Worm (Caenorhabditis elegans) whole organism, L1 larva: ENCODE measurements around the gene nhr-96.

Experiments used
- C04F5.9 ChIP-seq: sonication (generic microtip); optimal IDR thresholded peaks from 2 replicates; lab custom pipeline; 2016; ENCODE audit warnings: missing genetic modification characterization, missing compliant biosample characterization
- C16A3.4 ChIP-seq: fragments of 150-350 bp; optimal IDR thresholded peaks from 2 replicates; lab custom pipeline; 2014; ENCODE audit warnings: missing biosample characterization, missing genetic modification characterization
- C34B4.2 ChIP-seq: sonication (generic microtip); optimal IDR thresholded peaks from 2 replicates; lab custom pipeline; 2017; ENCODE audit warnings: mild to moderate bottlenecking, missing genetic modification characterization, missing compliant biosample characterization
- aha-1 ChIP-seq: fragments of 150-350 bp; optimal IDR thresholded peaks from 2 replicates; lab custom pipeline; 2014; ENCODE audit warnings: missing biosample characterization, missing genetic modification characterization
- alr-1 ChIP-seq: fragments of 200-800 bp; sonication (Bioruptor generic); optimal IDR thresholded peaks from 2 replicates; lab custom pipeline; 2018; ENCODE audit warnings: borderline replicate concordance, mild to moderate bottlenecking, missing genetic modification characterization, missing compliant biosample characterization
- aly-2 ChIP-seq: fragments of 150-350 bp; optimal IDR thresholded peaks from 2 replicates; lab custom pipeline; 2014; ENCODE audit warnings: missing biosample characterization, missing genetic modification characterization
- blmp-1 ChIP-seq: fragments of 150-350 bp; optimal IDR thresholded peaks from 2 replicates; lab custom pipeline; 2014; ENCODE audit warnings: missing biosample characterization, missing genetic modification characterization
- ceh-63 ChIP-seq: fragments of 200-800 bp; sonication (Bioruptor generic); optimal IDR thresholded peaks from 2 replicates; lab custom pipeline; 2018; ENCODE audit warnings: mild to moderate bottlenecking, missing genetic modification characterization, missing compliant biosample characterization
- ceh-8 ChIP-seq: fragments of 200-800 bp; sonication (Bioruptor generic); optimal IDR thresholded peaks from 2 replicates; lab custom pipeline; 2018; ENCODE audit warnings: mild to moderate bottlenecking, missing genetic modification characterization, moderate library complexity, missing compliant biosample characterization
- ceh-82 ChIP-seq, 3 experiments: fragments of 150-350 bp in 1 of 3; sonication (generic microtip) in 2 of 3; optimal IDR thresholded peaks; 2 replicates each; lab custom pipeline; 2014 to 2017; ENCODE audit warnings: missing biosample characterization in 3 of 3, missing genetic modification characterization in 3 of 3
- ces-1 ChIP-seq: fragments of 150-350 bp; optimal IDR thresholded peaks from 2 replicates; lab custom pipeline; 2014; ENCODE audit warnings: missing biosample characterization, missing genetic modification reagents, missing genetic modification characterization
- dpl-1 ChIP-seq, 3 experiments: fragments of 150-350 bp in 2 of 3; sonication (generic microtip) in 1 of 3; optimal IDR thresholded peaks; 2 replicates each; lab custom pipeline; 2014 to 2017; ENCODE audit warnings: missing biosample characterization in 3 of 3, missing genetic modification characterization in 3 of 3, missing genetic modification reagents in 3 of 3
- dsc-1 ChIP-seq: sonication (generic microtip); optimal IDR thresholded peaks from 2 replicates; lab custom pipeline; 2016; ENCODE audit warnings: mild to moderate bottlenecking, missing genetic modification characterization, missing compliant biosample characterization
- elt-2 ChIP-seq: sonication (generic microtip); optimal IDR thresholded peaks from 2 replicates; lab custom pipeline; 2016; ENCODE audit warnings: missing genetic modification characterization, mild to moderate bottlenecking, inconsistent platforms, missing compliant biosample characterization, missing genetic modification reagents
- elt-3 ChIP-seq, 6 experiments: fragments of 150-350 bp in 1 of 6; sonication (generic microtip); optimal IDR thresholded peaks; 2 replicates each; lab custom pipeline; 2017 to 2018; ENCODE audit warnings: missing biosample characterization in 6 of 6, missing genetic modification characterization in 6 of 6, inconsistent platforms in 1 of 6
- fkh-10 ChIP-seq: sonication (generic microtip); optimal IDR thresholded peaks from 2 replicates; lab custom pipeline; 2017; ENCODE audit warnings: missing biosample characterization, missing genetic modification reagents, missing genetic modification characterization
- fkh-4 ChIP-seq: sonication (generic microtip); optimal IDR thresholded peaks from 2 replicates; lab custom pipeline; 2016; ENCODE audit warnings: missing compliant biosample characterization, missing genetic modification characterization, borderline replicate concordance
- fos-1 ChIP-seq: fragments of 150-350 bp; optimal IDR thresholded peaks from 2 replicates; lab custom pipeline; 2014; ENCODE audit warnings: missing biosample characterization, missing genetic modification characterization
- grh-1 ChIP-seq: fragments of 200-800 bp; sonication (Bioruptor generic); IDR thresholded peaks from 2 replicates; pipeline ENCODE4 v1.3.6; 2022; ENCODE audit warnings: missing genetic modification reagents, missing genetic modification characterization, missing compliant biosample characterization
- hlh-4 ChIP-seq: sonication (generic microtip); optimal IDR thresholded peaks from 2 replicates; lab custom pipeline; 2016; ENCODE audit warnings: mild to moderate bottlenecking, missing genetic modification characterization, missing compliant biosample characterization
- hpl-2 ChIP-seq: fragments of 150-350 bp; optimal IDR thresholded peaks from 2 replicates; lab custom pipeline; 2014; ENCODE audit warnings: missing biosample characterization, missing genetic modification reagents, missing genetic modification characterization
- irx-1 ChIP-seq: sonication (generic microtip); optimal IDR thresholded peaks from 2 replicates; lab custom pipeline; 2016; ENCODE audit warnings: missing genetic modification characterization, missing compliant biosample characterization
- lin-13 ChIP-seq: fragments of 150-350 bp; optimal IDR thresholded peaks from 2 replicates; lab custom pipeline; 2014; ENCODE audit warnings: missing biosample characterization, missing genetic modification reagents, missing genetic modification characterization
- lin-14 ChIP-seq: fragments of 200-800 bp; sonication (Bioruptor generic); optimal IDR thresholded peaks from 2 replicates; lab custom pipeline; 2018; ENCODE audit warnings: mild to moderate bottlenecking, missing genetic modification characterization, moderate library complexity, missing compliant biosample characterization
- lin-35 ChIP-seq, 2 experiments: fragments of 150-350 bp; optimal IDR thresholded peaks; 2 replicates each; lab custom pipeline; 2014; ENCODE audit warnings: missing biosample characterization in 2 of 2, missing genetic modification characterization in 2 of 2, missing genetic modification reagents in 2 of 2
- mef-2 ChIP-seq: fragments of 150-350 bp; optimal IDR thresholded peaks from 2 replicates; lab custom pipeline; 2014; ENCODE audit warnings: missing biosample characterization, missing genetic modification characterization
- nhr-20 ChIP-seq: sonication (generic microtip); optimal IDR thresholded peaks from 2 replicates; lab custom pipeline; 2016; ENCODE audit warnings: mild to moderate bottlenecking, missing genetic modification characterization, missing compliant biosample characterization
- nhr-28 ChIP-seq: fragments of 150-350 bp; optimal IDR thresholded peaks from 2 replicates; lab custom pipeline; 2014; ENCODE audit warnings: missing biosample characterization, missing genetic modification characterization
- nhr-47 ChIP-seq: sonication (generic microtip); optimal IDR thresholded peaks from 2 replicates; lab custom pipeline; 2016; ENCODE audit warnings: mild to moderate bottlenecking, missing genetic modification characterization, moderate library complexity, missing compliant biosample characterization
- nhr-71 ChIP-seq: sonication (generic microtip); optimal IDR thresholded peaks from 2 replicates; lab custom pipeline; 2016; ENCODE audit warnings: mild to moderate bottlenecking, missing genetic modification characterization, moderate library complexity, missing compliant biosample characterization
- nhr-76 ChIP-seq: sonication (generic microtip); optimal IDR thresholded peaks from 2 replicates; lab custom pipeline; 2017; ENCODE audit warnings: missing biosample characterization, missing genetic modification characterization
- nhr-77 ChIP-seq: fragments of 150-350 bp; optimal IDR thresholded peaks from 2 replicates; lab custom pipeline; 2014; ENCODE audit warnings: missing biosample characterization, missing genetic modification characterization
- nhr-84 ChIP-seq: sonication (generic microtip); optimal IDR thresholded peaks from 2 replicates; lab custom pipeline; 2017; ENCODE audit warnings: missing biosample characterization, missing genetic modification characterization
- nhr-85 ChIP-seq: sonication (generic microtip); peaks from one replicate; lab custom pipeline; 2016; ENCODE audit warnings: missing genetic modification characterization, inconsistent platforms, missing compliant biosample characterization
- nhr-90 ChIP-seq: sonication (generic microtip); optimal IDR thresholded peaks from 2 replicates; lab custom pipeline; 2016; ENCODE audit warnings: mild to moderate bottlenecking, missing genetic modification characterization, missing compliant biosample characterization; ENCODE audit not compliant: poor library complexity
- pqm-1 ChIP-seq: sonication (generic microtip); optimal IDR thresholded peaks from 3 replicates; lab custom pipeline; 2017; ENCODE audit warnings: missing biosample characterization, missing genetic modification characterization
- snpc-4 ChIP-seq: fragments of 150-350 bp; optimal IDR thresholded peaks from 2 replicates; lab custom pipeline; 2014; ENCODE audit warnings: missing biosample characterization, missing genetic modification characterization
- snu-23 ChIP-seq: sonication (generic microtip); optimal IDR thresholded peaks from 2 replicates; lab custom pipeline; 2016; ENCODE audit warnings: missing genetic modification characterization, missing compliant biosample characterization
- sox-4 ChIP-seq: sonication (generic microtip); optimal IDR thresholded peaks from 2 replicates; lab custom pipeline; 2016; ENCODE audit warnings: missing genetic modification characterization, missing compliant biosample characterization
- sup-37 ChIP-seq: fragments of 200-800 bp; sonication (Bioruptor generic); optimal IDR thresholded peaks from 2 replicates; lab custom pipeline; 2018; ENCODE audit warnings: mild to moderate bottlenecking, missing genetic modification characterization, missing compliant biosample characterization
- swsn-7 ChIP-seq: sonication (generic microtip); optimal IDR thresholded peaks from 2 replicates; lab custom pipeline; 2016; ENCODE audit warnings: missing genetic modification characterization, missing compliant biosample characterization
- tbx-2 ChIP-seq: sonication (generic microtip); optimal IDR thresholded peaks from 2 replicates; lab custom pipeline; 2016; ENCODE audit warnings: missing genetic modification characterization, missing compliant biosample characterization
- unc-30 ChIP-seq: sonication (generic microtip); optimal IDR thresholded peaks from 2 replicates; lab custom pipeline; 2017; ENCODE audit warnings: missing biosample characterization, missing genetic modification characterization
- unc-62 ChIP-seq: fragments of 150-350 bp; optimal IDR thresholded peaks from 2 replicates; lab custom pipeline; 2014; ENCODE audit warnings: missing biosample characterization, missing genetic modification reagents, missing genetic modification characterization
- unc-98 ChIP-seq: fragments of 200-800 bp; sonication (Bioruptor generic); IDR thresholded peaks from 2 replicates; pipeline ENCODE4 v1.3.6; 2022; ENCODE audit warnings: missing genetic modification characterization, missing compliant biosample characterization
- xbp-1 ChIP-seq: sonication (generic microtip); optimal IDR thresholded peaks from 2 replicates; lab custom pipeline; 2016; ENCODE audit warnings: missing genetic modification characterization, missing compliant biosample characterization
- zip-4 ChIP-seq: fragments of 200-800 bp; sonication (Bioruptor generic); optimal IDR thresholded peaks from 2 replicates; lab custom pipeline; 2018; ENCODE audit warnings: mild to moderate bottlenecking, missing genetic modification characterization, moderate library complexity, missing compliant biosample characterization
- ztf-11 ChIP-seq, 2 experiments: sonication (generic microtip); optimal IDR thresholded peaks; 2 replicates each; lab custom pipeline; 2016 to 2017; ENCODE audit warnings: missing genetic modification characterization in 2 of 2, missing biosample characterization in 1 of 2, missing compliant biosample characterization in 1 of 2

Gene nhr-96

ce11 chrV:2278052-2278451 is 44.8 kb downstream of the nhr-96 start, which contains the start of gene nhr-59 (continued):
- no peak for TF ChIP-seq tbx-2 (tag; lab: Kevin White, UChicago)
- no peak for TF ChIP-seq zip-4 (GFP tag; lab: Kevin White, UChicago)
- no peak for TF ChIP-seq nhr-77 (tag; lab: Kevin White, UChicago)
- TF ChIP-seq swsn-7 (tag; lab: Kevin White, UChicago) = no peak
- no peak for TF ChIP-seq fkh-10 (GFP tag; lab: Kevin White, UChicago)
- TF ChIP-seq ceh-63 (GFP tag; lab: Kevin White, UChicago) = no peak
- TF ChIP-seq nhr-84 (tag; lab: Kevin White, UChicago) = no peak
- TF ChIP-seq C16A3.4 (tag; lab: Kevin White, UChicago) = no peak

- TF ChIP-seq xbp-1 (tag; lab: Kevin White, UChicago) = no peak
- TF ChIP-seq lin-14 = peak; percentile 14
Observed at ce11 chrV:2278543-2278942, 45.3 kb downstream of the nhr-96 start, which contains the start of gene fbxa-137. Gene fbxa-137, plus strand, starts transcription at chrV:2278816.

ce11 chrV:2281499-2281898 is 48.2 kb downstream of the nhr-96 start, which contains the start of gene nhr-228:
Gene nhr-228, plus strand, starts transcription at chrV:2281759.
- TF ChIP-seq nhr-28 (tag; lab: Kevin White, UChicago) (no peak), fos-1 (tag; lab: Kevin White, UChicago) (no peak), grh-1 (GFP tag; lab: Robert Waterston, UW) (no peak), fkh-4 (tag; lab: Kevin White, UChicago) (no peak), ces-1 (GFP tag; lab: Kevin White, UChicago) (no peak), irx-1 (tag; lab: Kevin White, UChicago) (peak; percentile 30), nhr-47 (tag; lab: Kevin White, UChicago) (peak; percentile 43), dpl-1 (GFP tag; optimal IDR thresholded peaks at IDR 0.05; lab: Kevin White, UChicago) (peak in 2 of 3 experiments; percentile 9 to 56), ceh-63 (GFP tag; lab: Kevin White, UChicago) (no peak), sox-4 (tag; lab: Kevin White, UChicago) (no peak), alr-1 (tag; lab: Kevin White, UChicago) (no peak), aly-2 (no peak), unc-62 (no peak), nhr-71 (peak; percentile 63), mef-2 (tag; lab: Kevin White, UChicago) (no peak), ceh-8 (GFP tag; lab: Kevin White, UChicago) (no peak), sup-37 (no peak), nhr-20 (tag; lab: Kevin White, UChicago) (peak; percentile 67), C04F5.9 (tag; lab: Kevin White, UChicago) (no peak), pqm-1 (tag; lab: Kevin White, UChicago) (no peak), nhr-85 (no peak), unc-98 (GFP tag; lab: Robert Waterston, UW) (no peak), hpl-2 (GFP tag; lab: Kevin White, UChicago) (no peak), snpc-4 (no peak), dsc-1 (no peak), lin-13 (GFP tag; lab: Kevin White, UChicago) (no peak), nhr-76 (tag; lab: Kevin White, UChicago) (no peak), fkh-10 (GFP tag; lab: Kevin White, UChicago) (no peak), unc-30 (no peak), snu-23 (GFP tag; lab: Kevin White, UChicago) (peak; percentile 62), tbx-2 (tag; lab: Kevin White, UChicago) (peak; percentile 30), elt-3 (tag; optimal IDR thresholded peaks at IDR 0.05; lab: Kevin White, UChicago) (peak in 1 of 6 experiments; percentile 47), elt-2 (tag; lab: Kevin White, UChicago) (no peak), nhr-84 (tag; lab: Kevin White, UChicago) (no peak), aha-1 (no peak), hlh-4 (no peak), lin-35 (GFP tag; optimal IDR thresholded peaks at IDR 0.05; lab: Kevin White, UChicago) (peak; percentile 38 to 56), blmp-1 (tag; lab: Kevin White, UChicago) (peak; percentile 79), C16A3.4 (tag; lab: Kevin White, UChicago) (peak; percentile 45), ceh-82 (tag; optimal IDR thresholded peaks at IDR 0.05; lab: Kevin White, UChicago) (peak in 1 of 3 experiments; percentile 50), ztf-11 (tag; optimal IDR thresholded peaks at IDR 0.05; lab: Kevin White, UChicago) (no peak), nhr-90 (tag; lab: Kevin White, UChicago) (peak; percentile 10), C34B4.2 (tag; lab: Kevin White, UChicago) (no peak)
